Fruit fly (Drosophila melanogaster) whole organism, embryonic: Measurements from ENCODE around the gene Lrch.

Experiments used
- Aef1 ChIP-seq: fragments of 200-800 bp; sonication (Bioruptor generic); IDR thresholded peaks from 3 replicates; pipeline ENCODE4 v1.3.6; 2022; ENCODE audit warnings: missing biosample characterization, missing genetic modification characterization
- Bgb ChIP-seq: fragments of 200-800 bp; sonication (Bioruptor generic); IDR thresholded peaks from 2 replicates; pipeline ENCODE4 v1.3.6; 2022; ENCODE audit warnings: missing biosample characterization, missing genetic modification characterization; ENCODE audit not compliant: partially characterized antibody
- BtbVII ChIP-seq: fragments of 200-800 bp; sonication (Bioruptor generic); optimal IDR thresholded peaks from 3 replicates; lab custom pipeline; 2017; ENCODE audit warnings: missing biosample characterization, mild to moderate bottlenecking, missing genetic modification characterization
- CG10267 ChIP-seq: fragments of 200-800 bp; sonication (Bioruptor generic); optimal IDR thresholded peaks from 2 replicates; lab custom pipeline; 2018; ENCODE audit warnings: missing biosample characterization, mild to moderate bottlenecking, missing genetic modification characterization, moderate library complexity
- CG10543 ChIP-seq: fragments of 200-800 bp; sonication (Bioruptor generic); optimal IDR thresholded peaks from 3 replicates; lab custom pipeline; 2017; ENCODE audit warnings: missing biosample characterization, mild to moderate bottlenecking, missing genetic modification characterization, moderate library complexity
- CG12155 ChIP-seq: fragments of 200-800 bp; sonication (Bioruptor generic); optimal IDR thresholded peaks from 3 replicates; lab custom pipeline; 2016; ENCODE audit warnings: missing biosample characterization, missing genetic modification characterization
- CG12299 ChIP-seq: fragments of 200-800 bp; sonication (Bioruptor generic); optimal IDR thresholded peaks from 2 replicates; lab custom pipeline; 2018; ENCODE audit warnings: missing biosample characterization, mild to moderate bottlenecking, missing genetic modification characterization
- CG12391 ChIP-seq: fragments of 200-800 bp; sonication (Bioruptor generic); optimal IDR thresholded peaks from 3 replicates; lab custom pipeline; 2018; ENCODE audit warnings: missing biosample characterization, mild to moderate bottlenecking, missing genetic modification characterization, moderate library complexity
- CG12744 ChIP-seq: fragments of 200-800 bp; sonication (Bioruptor generic); optimal IDR thresholded peaks from 2 replicates; lab custom pipeline; 2016; ENCODE audit warnings: missing biosample characterization, missing genetic modification characterization
- CG13123 ChIP-seq: fragments of 200-800 bp; sonication (Bioruptor generic); optimal IDR thresholded peaks from 2 replicates; lab custom pipeline; 2016; ENCODE audit warnings: missing biosample characterization, missing genetic modification characterization
- CG14050 ChIP-seq: fragments of 200-800 bp; sonication (Bioruptor generic); IDR thresholded peaks from 3 replicates; pipeline ENCODE4 v1.3.6; 2022; ENCODE audit warnings: missing biosample characterization, missing genetic modification characterization
- CG15073 ChIP-seq: fragments of 200-800 bp; sonication (Bioruptor generic); optimal IDR thresholded peaks from 2 replicates; lab custom pipeline; 2016; ENCODE audit warnings: missing biosample characterization, missing genetic modification characterization
- CG17328 ChIP-seq: fragments of 200-800 bp; sonication (Bioruptor generic); IDR thresholded peaks from 2 replicates; pipeline ENCODE4 v1.3.6; 2022; ENCODE audit warnings: missing biosample characterization, missing genetic modification characterization
- CG17361 ChIP-seq: fragments of 200-800 bp; sonication (Bioruptor generic); IDR thresholded peaks from 3 replicates; pipeline ENCODE4 v1.3.6; 2022; ENCODE audit warnings: missing biosample characterization, missing genetic modification characterization
- CG17802 ChIP-seq: fragments of 200-800 bp; sonication (Bioruptor generic); optimal IDR thresholded peaks from 2 replicates; lab custom pipeline; 2018; ENCODE audit warnings: missing biosample characterization, mild to moderate bottlenecking, missing genetic modification characterization, moderate library complexity
- CG17829 ChIP-seq: fragments of 200-800 bp; optimal IDR thresholded peaks from 2 replicates; lab custom pipeline; 2019; ENCODE audit warnings: missing biosample characterization, mild to moderate bottlenecking, missing genetic modification characterization, moderate library complexity
- CG17912 ChIP-seq: fragments of 200-800 bp; sonication (Bioruptor generic); optimal IDR thresholded peaks from 2 replicates; lab custom pipeline; 2018; ENCODE audit warnings: missing biosample characterization, mild to moderate bottlenecking, missing genetic modification characterization
- CG18262 ChIP-seq: fragments of 200-800 bp; optimal IDR thresholded peaks from 3 replicates; lab custom pipeline; 2019; ENCODE audit warnings: missing biosample characterization, mild to moderate bottlenecking, missing genetic modification characterization, moderate library complexity
- CG1832 ChIP-seq: fragments of 200-800 bp; sonication (Bioruptor generic); optimal IDR thresholded peaks from 2 replicates; lab custom pipeline; 2017; ENCODE audit warnings: missing biosample characterization, mild to moderate bottlenecking, missing genetic modification characterization, inconsistent platforms
- CG18764 ChIP-seq: fragments of 200-800 bp; sonication (Bioruptor generic); optimal IDR thresholded peaks from 3 replicates; lab custom pipeline; 2016; ENCODE audit warnings: missing biosample characterization, missing genetic modification characterization
- CG2712 ChIP-seq: fragments of 200-800 bp; optimal IDR thresholded peaks from 3 replicates; lab custom pipeline; 2019; ENCODE audit warnings: missing biosample characterization, mild to moderate bottlenecking, missing genetic modification characterization, moderate library complexity
- CG3726 ChIP-seq: fragments of 200-800 bp; sonication (Bioruptor generic); IDR thresholded peaks from 3 replicates; pipeline ENCODE4, ENCODE4 v1.3.6; 2022; ENCODE audit warnings: missing biosample characterization, missing genetic modification characterization
- CG4360 ChIP-seq: fragments of 200-800 bp; sonication (Bioruptor generic); IDR thresholded peaks from 2 replicates; pipeline ENCODE4 v1.3.6; 2022; ENCODE audit warnings: missing biosample characterization, missing genetic modification characterization
- CG5953 ChIP-seq: fragments of 200-800 bp; sonication (Bioruptor generic); IDR thresholded peaks from 2 replicates; pipeline ENCODE4 v1.3.6; 2022; ENCODE audit warnings: missing biosample characterization, missing genetic modification characterization
- CG7556 ChIP-seq: fragments of 200-800 bp; sonication (Bioruptor generic); optimal IDR thresholded peaks from 2 replicates; lab custom pipeline; 2017; ENCODE audit warnings: missing biosample characterization, mild to moderate bottlenecking, missing genetic modification characterization
- D19A ChIP-seq: fragments of 200-800 bp; optimal IDR thresholded peaks from 3 replicates; lab custom pipeline; 2019; ENCODE audit warnings: missing biosample characterization, mild to moderate bottlenecking, missing genetic modification characterization, moderate library complexity
- Hand ChIP-seq: fragments of 200-800 bp; sonication (Bioruptor generic); optimal IDR thresholded peaks from 2 replicates; lab custom pipeline; 2017; ENCODE audit warnings: mild to moderate bottlenecking, missing biosample characterization, missing genetic modification reagents, missing genetic modification characterization
- Max ChIP-seq: fragments of 200-800 bp; sonication (Bioruptor generic); optimal IDR thresholded peaks from 2 replicates; lab custom pipeline; 2016; ENCODE audit warnings: missing biosample characterization, mild to moderate bottlenecking, missing genetic modification characterization
- Myb ChIP-seq: fragments of 200-800 bp; sonication (Bioruptor generic); optimal IDR thresholded peaks from 2 replicates; lab custom pipeline; 2016; ENCODE audit warnings: missing biosample characterization, missing genetic modification characterization
- NC2β ChIP-seq: fragments of 200-800 bp; sonication (Bioruptor generic); optimal IDR thresholded peaks from 2 replicates; lab custom pipeline; 2016; ENCODE audit warnings: missing biosample characterization, missing genetic modification characterization
- Nf-YA ChIP-seq: fragments of 200-800 bp; sonication (Bioruptor generic); IDR thresholded peaks from 2 replicates; pipeline ENCODE4 v1.3.6; 2022; ENCODE audit warnings: missing biosample characterization, missing genetic modification characterization
- Optix ChIP-seq: fragments of 200-800 bp; sonication (Bioruptor generic); IDR thresholded peaks from 3 replicates; pipeline ENCODE4 v1.3.6; 2022; ENCODE audit warnings: missing biosample characterization, missing genetic modification characterization
- Pdp1 ChIP-seq, 2 experiments: fragments of 200-800 bp; sonication (Bioruptor generic); optimal IDR thresholded peaks; 3 replicates each; lab custom pipeline; 2016; ENCODE audit warnings: missing biosample characterization in 2 of 2, missing genetic modification characterization in 2 of 2, mild to moderate bottlenecking in 1 of 2, moderate library complexity in 1 of 2
- Rfx ChIP-seq: fragments of 200-800 bp; sonication (Bioruptor generic); IDR thresholded peaks from 2 replicates; pipeline ENCODE4 v1.3.6; 2022; ENCODE audit warnings: missing biosample characterization, missing genetic modification characterization
- Sox102F ChIP-seq: fragments of 200-800 bp; sonication (Bioruptor generic); optimal IDR thresholded peaks from 2 replicates; lab custom pipeline; 2018; ENCODE audit warnings: missing biosample characterization, mild to moderate bottlenecking, missing genetic modification characterization, moderate library complexity
- Vsx1 ChIP-seq: fragments of 200-800 bp; sonication (Bioruptor generic); optimal IDR thresholded peaks from 2 replicates; lab custom pipeline; 2017; ENCODE audit warnings: missing biosample characterization, mild to moderate bottlenecking, missing genetic modification characterization, missing genetic modification reagents
- YL-1 ChIP-seq: fragments of 200-800 bp; sonication (Bioruptor generic); optimal IDR thresholded peaks from 3 replicates; lab custom pipeline; 2017; ENCODE audit warnings: missing biosample characterization, mild to moderate bottlenecking, missing genetic modification characterization
- ap ChIP-seq: fragments of 200-800 bp; sonication (Bioruptor generic); IDR thresholded peaks from 2 replicates; pipeline ENCODE4 v1.3.6; 2022; ENCODE audit warnings: missing biosample characterization, missing genetic modification characterization
- ase ChIP-seq: fragments of 200-800 bp; sonication (Bioruptor generic); IDR thresholded peaks from 3 replicates; pipeline ENCODE4 v1.3.6; 2022; ENCODE audit warnings: missing biosample characterization, missing genetic modification characterization
- dm ChIP-seq: fragments of 200-800 bp; sonication (Bioruptor generic); optimal IDR thresholded peaks from 3 replicates; lab custom pipeline; 2016; ENCODE audit warnings: missing biosample characterization, missing genetic modification characterization
- ems ChIP-seq: fragments of 200-800 bp; sonication (Bioruptor generic); optimal IDR thresholded peaks from 3 replicates; lab custom pipeline; 2016; ENCODE audit warnings: missing biosample characterization, missing genetic modification characterization
- hkb ChIP-seq, 2 experiments: fragments of 200-800 bp in 1 of 2; fragments of >200 bp in 1 of 2; sonication (Bioruptor generic) in 1 of 2; IDR thresholded peaks in 1 of 2; optimal IDR thresholded peaks in 1 of 2; 2 replicates each; pipeline versions ENCODE4 v1.3.6 to Lab custom; 2017 to 2022; ENCODE audit warnings: missing biosample characterization in 1 of 2, missing genetic modification characterization in 1 of 2
- maf-S ChIP-seq: fragments of 200-800 bp; sonication (Bioruptor generic); optimal IDR thresholded peaks from 2 replicates; lab custom pipeline; 2016; ENCODE audit warnings: missing biosample characterization, missing genetic modification characterization
- otp ChIP-seq: fragments of 200-800 bp; sonication (Bioruptor generic); IDR thresholded peaks from 3 replicates; pipeline ENCODE4, ENCODE4 v1.3.6; 2022; ENCODE audit warnings: missing biosample characterization, missing genetic modification characterization
- p53 ChIP-seq: fragments of 200-800 bp; sonication (Bioruptor generic); optimal IDR thresholded peaks from 2 replicates; lab custom pipeline; 2016; ENCODE audit warnings: missing biosample characterization, missing genetic modification characterization
- sd ChIP-seq: fragments of 200-800 bp; sonication (Bioruptor generic); optimal IDR thresholded peaks from 3 replicates; lab custom pipeline; 2018; ENCODE audit warnings: missing biosample characterization, mild to moderate bottlenecking, missing genetic modification characterization, moderate library complexity
- sens-2 ChIP-seq: fragments of 200-800 bp; sonication (Bioruptor generic); IDR thresholded peaks from 2 replicates; pipeline ENCODE4 v1.3.6; 2022; ENCODE audit warnings: missing biosample characterization, missing genetic modification characterization
- sisA ChIP-seq: fragments of 200-800 bp; sonication (Bioruptor generic); IDR thresholded peaks from 2 replicates; pipeline ENCODE4 v1.3.6; 2022; ENCODE audit warnings: missing biosample characterization, missing genetic modification characterization
- stwl ChIP-seq: fragments of 200-800 bp; sonication (Bioruptor generic); optimal IDR thresholded peaks from 3 replicates; lab custom pipeline; 2018; ENCODE audit warnings: missing biosample characterization, mild to moderate bottlenecking, missing genetic modification characterization, moderate library complexity
- vvl ChIP-seq: fragments of 200-800 bp; sonication (Bioruptor generic); IDR thresholded peaks from 2 replicates; pipeline ENCODE4 v1.3.6; 2022; ENCODE audit warnings: missing biosample characterization, missing genetic modification characterization

Lrch gene

dm6 chr2L:17379844-17380243, 4.1 kb downstream of the Lrch start (continued):
- peak; percentile 15 for TF ChIP-seq Myb (GFP tag; lab: Kevin White, UChicago)
- TF ChIP-seq CG2712 (tag; lab: Kevin White, UChicago): peak; percentile 71
- peak; percentile 81 for TF ChIP-seq YL-1
- peak; percentile 72 for TF ChIP-seq CG18764 (GFP tag; lab: Kevin White, UChicago)
- TF ChIP-seq CG5953: peak; percentile 66
- peak; percentile 51; the same call in 2 of the 3 replicates for TF ChIP-seq CG17361 (GFP tag; lab: Robert Waterston, UW)
- no peak for TF ChIP-seq Aef1 (GFP tag; lab: Robert Waterston, UW)
- no peak for TF ChIP-seq CG12155 (GFP tag; lab: Kevin White, UChicago)
- TF ChIP-seq vvl (GFP tag; lab: Robert Waterston, UW): peak; percentile 63
- TF ChIP-seq CG12744: peak; percentile 9
- TF ChIP-seq Vsx1 (GFP tag; lab: Kevin White, UChicago): peak; percentile 80
- TF ChIP-seq CG3726 (GFP tag; lab: Robert Waterston, UW): no peak
- no peak for TF ChIP-seq Bgb
- TF ChIP-seq sd (tag; lab: Kevin White, UChicago): peak; percentile 20
- peak; percentile 69 for TF ChIP-seq CG17829 (tag; lab: Kevin White, UChicago)
- TF ChIP-seq sens-2 (GFP tag; lab: Robert Waterston, UW): peak; percentile 72; the same call in 1 of the 2 replicates
- TF ChIP-seq CG10267: peak; percentile 47
- TF ChIP-seq CG12391 (tag; lab: Kevin White, UChicago): peak; percentile 33
- peak; percentile 73 for TF ChIP-seq CG13123 (GFP tag; lab: Kevin White, UChicago)
- peak; percentile 49 for TF ChIP-seq stwl (tag; lab: Kevin White, UChicago)
- peak; percentile 37; the same call in 2 of the 3 replicates for TF ChIP-seq CG14050
- TF ChIP-seq CG17912 (GFP tag; lab: Kevin White, UChicago): peak; percentile 58
- no peak for TF ChIP-seq CG15073 (GFP tag; lab: Kevin White, UChicago)
- TF ChIP-seq D19A: peak; percentile 64
- peak; percentile 24 for TF ChIP-seq dm (GFP tag; lab: Kevin White, UChicago)
- TF ChIP-seq CG10543: peak; percentile 26
- TF ChIP-seq Nf-YA (GFP tag; lab: Robert Waterston, UW): peak; percentile 53; the same call in 1 of the 2 replicates
- TF ChIP-seq ap (GFP tag; lab: Robert Waterston, UW): peak; percentile 39; the same call in 1 of the 2 replicates
- TF ChIP-seq Hand: no peak
- peak; percentile 67 for TF ChIP-seq CG4360 (GFP tag; lab: Robert Waterston, UW)
- no peak for TF ChIP-seq sisA (GFP tag; lab: Robert Waterston, UW)
- peak; percentile 51 for TF ChIP-seq CG17802
- peak; percentile 17 for TF ChIP-seq maf-S (GFP tag; lab: Kevin White, UChicago)
- peak; percentile 56 for TF ChIP-seq ems (GFP tag; lab: Kevin White, UChicago)
- peak; percentile 73 for TF ChIP-seq Sox102F (GFP tag; lab: Kevin White, UChicago)
- peak; percentile 78 for TF ChIP-seq NC2β (GFP tag; lab: Kevin White, UChicago)
- peak; percentile 44 to 63 for TF ChIP-seq Pdp1 (GFP tag; optimal IDR thresholded peaks at IDR 0.05; lab: Kevin White, UChicago)
- peak; percentile 55 for TF ChIP-seq p53 (GFP tag; lab: Kevin White, UChicago)
- TF ChIP-seq CG18262: peak; percentile 77
- TF ChIP-seq Max (GFP tag; lab: Kevin White, UChicago): peak; percentile 60
- TF ChIP-seq CG7556 (GFP tag; lab: Kevin White, UChicago): peak; percentile 51
- TF ChIP-seq otp (GFP tag; lab: Robert Waterston, UW): peak; percentile 80
- TF ChIP-seq Rfx (GFP tag; lab: Robert Waterston, UW): 0 out of 2 replicates have a peak, but pooled peaks have one; percentile 13
- no peak for TF ChIP-seq hkb (optimal IDR thresholded peaks at IDR 0.05; lab: Kevin White, UChicago)
- TF ChIP-seq hkb (GFP tag; IDR thresholded peaks at IDR 0.05; lab: Robert Waterston, UW): peak; percentile 75
- no peak for TF ChIP-seq CG1832 (GFP tag; lab: Kevin White, UChicago)
- peak; percentile 45 for TF ChIP-seq BtbVII
- TF ChIP-seq CG17328 (GFP tag; lab: Robert Waterston, UW): peak; percentile 76
- TF ChIP-seq CG12299: peak; percentile 59
- no peak for TF ChIP-seq ase (GFP tag; lab: Robert Waterston, UW)
- TF ChIP-seq Optix (GFP tag; lab: Robert Waterston, UW): peak; percentile 32; the same call in 1 of the 3 replicates
